Worm (Caenorhabditis elegans): Measurements from ENCODE around the gene C45B11.9.

DNA sequence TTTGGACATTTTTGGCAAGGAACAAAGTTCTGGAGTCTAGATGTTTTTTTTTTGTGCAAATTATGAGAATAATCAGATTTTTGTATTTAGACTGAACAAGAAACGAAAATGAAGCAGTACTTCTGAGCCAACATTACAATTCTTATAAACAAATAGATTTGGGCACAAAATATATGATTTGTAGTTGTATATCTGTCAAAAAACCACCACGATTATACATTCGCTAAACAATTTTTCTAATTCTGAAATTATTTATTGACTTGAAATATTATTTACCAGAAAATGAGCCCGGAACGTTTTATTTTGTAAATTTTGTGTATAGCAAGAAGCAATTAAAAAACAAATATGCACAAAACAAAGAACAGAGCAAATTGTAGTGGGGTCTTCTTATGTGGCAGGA is 31.3 kb downstream of the C45B11.9 start:
- TF ChIP-seq nhr-76 (tag; optimal IDR thresholded peaks at IDR 0.05) = no peak
- no peak for TF ChIP-seq nhr-77 (tag; optimal IDR thresholded peaks at IDR 0.05)
- no peak for TF ChIP-seq nhr-28 (tag; optimal IDR thresholded peaks at IDR 0.05)
- no peak for TF ChIP-seq nhr-237 (tag; optimal IDR thresholded peaks at IDR 0.05)
- TF ChIP-seq snpc-4 (tag; optimal IDR thresholded peaks at IDR 0.05) = no peak
- TF ChIP-seq ama-1 (optimal IDR thresholded peaks at IDR 0.05) = peak; percentile 20
- no peak for TF ChIP-seq ceh-82 (tag; optimal IDR thresholded peaks at IDR 0.05)
- TF ChIP-seq egl-27 (tag; optimal IDR thresholded peaks at IDR 0.05) = no peak
- no peak for TF ChIP-seq unc-39 (tag; optimal IDR thresholded peaks at IDR 0.05)
- TF ChIP-seq skn-1 (tag; optimal IDR thresholded peaks at IDR 0.05) = no peak

All from whole organism, L3 larva.